Worm (Caenorhabditis elegans) whole organism, L2 larva: Measurements from ENCODE around the gene W02B12.13.

Experiments
- C34F6.9 ChIP-seq: fragments of 150-350 bp; optimal IDR thresholded peaks from 2 replicates; lab custom pipeline; 2014; ENCODE audit warnings: missing biosample characterization, missing genetic modification characterization
- F13H6.1 ChIP-seq: sonication (generic microtip); optimal IDR thresholded peaks from 2 replicates; lab custom pipeline; 2016; ENCODE audit warnings: missing genetic modification characterization, missing compliant biosample characterization
- R02D3.7 ChIP-seq: fragments of 150-350 bp; optimal IDR thresholded peaks from 2 replicates; lab custom pipeline; 2014; ENCODE audit warnings: missing biosample characterization, missing genetic modification characterization
- Y55F3AM.14 ChIP-seq: fragments of 200-800 bp; sonication (Bioruptor generic); optimal IDR thresholded peaks from 2 replicates; lab custom pipeline; 2018; ENCODE audit warnings: mild to moderate bottlenecking, missing genetic modification characterization, missing compliant biosample characterization
- ZK546.5 ChIP-seq: sonication (generic microtip); optimal IDR thresholded peaks from 2 replicates; lab custom pipeline; 2017; ENCODE audit warnings: missing biosample characterization, missing genetic modification characterization
- alr-1 ChIP-seq: fragments of 150-350 bp; optimal IDR thresholded peaks from 2 replicates; lab custom pipeline; 2014; ENCODE audit warnings: missing biosample characterization, missing genetic modification characterization
- aly-2 ChIP-seq: fragments of 150-350 bp; optimal IDR thresholded peaks from 2 replicates; lab custom pipeline; 2014; ENCODE audit warnings: missing biosample characterization, missing genetic modification characterization
- ama-1 ChIP-seq: fragments of 150-350 bp; optimal IDR thresholded peaks from 2 replicates; lab custom pipeline; 2018; ENCODE audit warnings: inconsistent platforms
- blmp-1 ChIP-seq: sonication (generic microtip); optimal IDR thresholded peaks from 2 replicates; lab custom pipeline; 2017; ENCODE audit warnings: missing genetic modification characterization, mild to moderate bottlenecking, missing compliant biosample characterization, antibody characterized with exemption, moderate library complexity; ENCODE audit not compliant: insufficient read depth
- ceh-16 ChIP-seq: fragments of 150-350 bp; optimal IDR thresholded peaks from 2 replicates; lab custom pipeline; 2014; ENCODE audit warnings: missing biosample characterization, missing genetic modification characterization
- ceh-82 ChIP-seq: fragments of 150-350 bp; optimal IDR thresholded peaks from 2 replicates; lab custom pipeline; 2014; ENCODE audit warnings: missing biosample characterization, missing genetic modification characterization
- crh-2 ChIP-seq: sonication (generic microtip); optimal IDR thresholded peaks from 2 replicates; lab custom pipeline; 2017; ENCODE audit warnings: missing biosample characterization, missing genetic modification characterization
- dmd-4 ChIP-seq: sonication (generic microtip); optimal IDR thresholded peaks from 2 replicates; lab custom pipeline; 2017; ENCODE audit warnings: missing biosample characterization, missing genetic modification characterization
- egl-27 ChIP-seq: sonication (generic microtip); optimal IDR thresholded peaks from 3 replicates; lab custom pipeline; 2017; ENCODE audit warnings: missing biosample characterization, missing genetic modification reagents, missing genetic modification characterization
- elt-1 ChIP-seq: fragments of 150-350 bp; optimal IDR thresholded peaks from 2 replicates; lab custom pipeline; 2014; ENCODE audit warnings: missing biosample characterization, missing genetic modification characterization
- elt-3 ChIP-seq: sonication (generic microtip); optimal IDR thresholded peaks from 2 replicates; lab custom pipeline; 2017; ENCODE audit warnings: missing biosample characterization, missing genetic modification characterization
- fos-1 ChIP-seq: fragments of 150-350 bp; optimal IDR thresholded peaks from 2 replicates; lab custom pipeline; 2014; ENCODE audit warnings: missing biosample characterization, missing genetic modification characterization
- gmeb-1 ChIP-seq: fragments of 150-350 bp; optimal IDR thresholded peaks from 2 replicates; lab custom pipeline; 2014; ENCODE audit warnings: missing biosample characterization, missing genetic modification characterization
- lin-11 ChIP-seq: fragments of 150-350 bp; sonication (generic microtip); optimal IDR thresholded peaks from 2 replicates; lab custom pipeline; 2014; ENCODE audit warnings: missing biosample characterization, missing genetic modification characterization, inconsistent platforms, mixed read lengths
- lin-13 ChIP-seq: fragments of 150-350 bp; optimal IDR thresholded peaks from 2 replicates; lab custom pipeline; 2014; ENCODE audit warnings: missing biosample characterization, missing genetic modification reagents, missing genetic modification characterization
- lin-39 ChIP-seq: fragments of 150-350 bp; optimal IDR thresholded peaks from 2 replicates; lab custom pipeline; 2014; ENCODE audit warnings: missing biosample characterization, missing genetic modification reagents, missing genetic modification characterization
- lsy-2 ChIP-seq, 2 experiments: fragments of 150-350 bp in 1 of 2; sonication (generic microtip) in 1 of 2; optimal IDR thresholded peaks; 2 replicates each; lab custom pipeline; 2014 to 2017; ENCODE audit warnings: missing biosample characterization in 2 of 2, missing genetic modification characterization in 2 of 2
- mab-5 ChIP-seq: fragments of 150-350 bp; optimal IDR thresholded peaks from 2 replicates; lab custom pipeline; 2014; ENCODE audit warnings: missing biosample characterization, missing genetic modification characterization
- mbf-1 ChIP-seq: sonication (generic microtip); optimal IDR thresholded peaks from 2 replicates; lab custom pipeline; 2017; ENCODE audit warnings: missing biosample characterization, missing genetic modification characterization
- mdl-1 ChIP-seq, 2 experiments: fragments of 150-350 bp in 1 of 2; sonication (generic microtip) in 1 of 2; optimal IDR thresholded peaks; 2 replicates each; lab custom pipeline; 2017; ENCODE audit warnings: missing biosample characterization in 2 of 2, missing genetic modification characterization in 2 of 2
- nhr-10 ChIP-seq: sonication (generic microtip); optimal IDR thresholded peaks from 2 replicates; lab custom pipeline; 2017; ENCODE audit warnings: missing biosample characterization, missing genetic modification characterization
- nhr-11 ChIP-seq: fragments of 150-350 bp; optimal IDR thresholded peaks from 2 replicates; lab custom pipeline; 2014; ENCODE audit warnings: missing biosample characterization, missing genetic modification characterization
- nhr-12 ChIP-seq: fragments of 150-350 bp; optimal IDR thresholded peaks from 2 replicates; lab custom pipeline; 2014; ENCODE audit warnings: missing biosample characterization, missing genetic modification characterization
- nhr-129 ChIP-seq: fragments of 150-350 bp; optimal IDR thresholded peaks from 2 replicates; lab custom pipeline; 2014; ENCODE audit warnings: missing biosample characterization, missing genetic modification characterization
- nhr-21 ChIP-seq: fragments of 150-350 bp; optimal IDR thresholded peaks from 2 replicates; lab custom pipeline; 2014; ENCODE audit warnings: missing biosample characterization, missing genetic modification characterization
- nhr-23 ChIP-seq: fragments of 150-350 bp; optimal IDR thresholded peaks from 2 replicates; lab custom pipeline; 2014; ENCODE audit warnings: missing biosample characterization, missing genetic modification reagents, missing genetic modification characterization
- nhr-237 ChIP-seq: fragments of 150-350 bp; optimal IDR thresholded peaks from 2 replicates; lab custom pipeline; 2014; ENCODE audit warnings: missing biosample characterization, missing genetic modification characterization
- nhr-25 ChIP-seq: fragments of 150-350 bp; sonication (generic microtip); optimal IDR thresholded peaks from 3 replicates; lab custom pipeline; 2014; ENCODE audit warnings: missing biosample characterization, missing genetic modification characterization
- nhr-6 ChIP-seq: fragments of 150-350 bp; optimal IDR thresholded peaks from 2 replicates; lab custom pipeline; 2014; ENCODE audit warnings: missing biosample characterization, missing genetic modification characterization
- nhr-77 ChIP-seq: fragments of 150-350 bp; optimal IDR thresholded peaks from 2 replicates; lab custom pipeline; 2014; ENCODE audit warnings: missing biosample characterization, missing genetic modification characterization
- peb-1 ChIP-seq: fragments of 150-350 bp; optimal IDR thresholded peaks from 2 replicates; lab custom pipeline; 2014; ENCODE audit warnings: missing biosample characterization, missing genetic modification characterization
- sem-4 ChIP-seq: fragments of 150-350 bp; optimal IDR thresholded peaks from 2 replicates; lab custom pipeline; 2014; ENCODE audit warnings: missing biosample characterization, missing genetic modification reagents, missing genetic modification characterization
- skn-1 ChIP-seq: sonication (generic microtip); optimal IDR thresholded peaks from 2 replicates; lab custom pipeline; 2017; ENCODE audit warnings: missing biosample characterization, missing genetic modification characterization
- sma-3 ChIP-seq: sonication (generic microtip); optimal IDR thresholded peaks from 2 replicates; lab custom pipeline; 2016; ENCODE audit warnings: missing genetic modification reagents, missing genetic modification characterization, missing compliant biosample characterization
- sma-9 ChIP-seq, 2 experiments: fragments of 150-350 bp in 1 of 2; sonication (generic microtip) in 1 of 2; optimal IDR thresholded peaks; 2 replicates each; lab custom pipeline; 2014 to 2016; ENCODE audit warnings: missing genetic modification characterization in 2 of 2, mild to moderate bottlenecking in 1 of 2, missing biosample characterization in 1 of 2, missing compliant biosample characterization in 1 of 2, missing genetic modification reagents in 1 of 2, moderate library complexity in 1 of 2
- unc-39 ChIP-seq: fragments of 150-350 bp; optimal IDR thresholded peaks from 2 replicates; lab custom pipeline; 2014; ENCODE audit warnings: missing biosample characterization, missing genetic modification characterization
- unc-55 ChIP-seq: fragments of 150-350 bp; sonication (generic microtip); optimal IDR thresholded peaks from 3 replicates; lab custom pipeline; 2014; ENCODE audit warnings: missing biosample characterization, missing genetic modification reagents, missing genetic modification characterization
- unc-62 ChIP-seq: fragments of 150-350 bp; optimal IDR thresholded peaks from 2 replicates; lab custom pipeline; 2014; ENCODE audit warnings: missing biosample characterization, missing genetic modification reagents, missing genetic modification characterization
- zag-1 ChIP-seq: fragments of 150-350 bp; optimal IDR thresholded peaks from 2 replicates; lab custom pipeline; 2014; ENCODE audit warnings: missing biosample characterization, missing genetic modification characterization
- ztf-1 ChIP-seq: fragments of 200-800 bp; sonication (Bioruptor generic); conservative IDR thresholded peaks from 2 replicates; pipeline ENCODE4 v1.3.6; 2022; ENCODE audit warnings: missing genetic modification characterization, missing compliant biosample characterization
- ztf-11 ChIP-seq: sonication (generic microtip); optimal IDR thresholded peaks from 2 replicates; lab custom pipeline; 2017; ENCODE audit warnings: missing biosample characterization, missing genetic modification characterization
- ztf-4 ChIP-seq: fragments of 150-350 bp; optimal IDR thresholded peaks from 2 replicates; lab custom pipeline; 2014; ENCODE audit warnings: missing biosample characterization, missing genetic modification characterization

Gene W02B12.13

DNA sequence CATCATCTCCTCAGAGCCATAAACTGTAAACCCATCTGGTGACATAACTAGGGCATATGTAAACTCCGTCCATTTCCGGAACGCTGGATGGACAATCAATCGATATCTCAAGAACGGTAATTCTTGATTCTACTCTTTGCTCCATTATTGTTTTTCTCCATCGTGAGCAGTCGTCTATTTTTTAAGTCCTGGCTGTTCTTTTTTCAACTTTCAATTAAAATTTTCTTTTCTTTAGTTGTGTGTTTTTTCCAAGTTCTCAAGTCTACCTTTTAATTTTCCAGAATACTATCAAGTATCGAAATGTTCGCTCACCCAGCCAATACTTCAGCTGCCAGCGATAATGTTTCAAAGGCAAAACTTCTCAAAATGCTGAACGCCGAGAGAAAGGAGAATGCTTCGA lies 11.1 kb upstream of the W02B12.13 start, which contains the start of gene C05D12.5:
Gene C05D12.5, plus strand, starts transcription at position 301 of the 400 bp plus-strand sequence.
- TF ChIP-seq lsy-2 (tag; optimal IDR thresholded peaks at IDR 0.05; lab: Kevin White, UChicago): no peak
- TF ChIP-seq nhr-23 (tag; lab: Kevin White, UChicago): no peak
- TF ChIP-seq sma-3: no peak
- no peak for TF ChIP-seq elt-3 (tag; lab: Kevin White, UChicago)
- TF ChIP-seq nhr-129: no peak
- TF ChIP-seq crh-2 (tag; lab: Kevin White, UChicago): no peak
- no peak for TF ChIP-seq nhr-10 (tag; lab: Kevin White, UChicago)
- TF ChIP-seq mdl-1 (tag; optimal IDR thresholded peaks at IDR 0.05; lab: Kevin White, UChicago): no peak
- no peak for TF ChIP-seq ceh-82 (tag; lab: Kevin White, UChicago)
- no peak for TF ChIP-seq ceh-16 (tag; lab: Kevin White, UChicago)
- TF ChIP-seq C34F6.9 (tag; lab: Kevin White, UChicago): no peak
- no peak for TF ChIP-seq blmp-1 (tag; lab: Kevin White, UChicago)
- TF ChIP-seq F13H6.1 (tag; lab: Kevin White, UChicago): no peak
- TF ChIP-seq ztf-4 (tag; lab: Kevin White, UChicago): no peak
- TF ChIP-seq sma-9 (GFP tag; optimal IDR thresholded peaks at IDR 0.05; lab: Kevin White, UChicago): no peak
- TF ChIP-seq sma-9 (tag; optimal IDR thresholded peaks at IDR 0.05; lab: Kevin White, UChicago): no peak

ce11 chrII:11438417-11438816 lies 6.7 kb upstream of the W02B12.13 start, which contains the start of gene vha-6:
TSS of gene vha-6 (minus strand) at chrII:11438452.
- TF ChIP-seq unc-62 (no peak), sem-4 (no peak), crh-2 (tag; lab: Kevin White, UChicago) (peak; percentile 39), ceh-82 (tag; lab: Kevin White, UChicago) (no peak), fos-1 (tag; lab: Kevin White, UChicago) (peak; percentile 52)

- TF ChIP-seq crh-2 (tag; lab: Kevin White, UChicago) (no peak), elt-1 (tag; lab: Kevin White, UChicago) (no peak), lin-39 (tag; lab: Kevin White, UChicago) (no peak), gmeb-1 (tag; lab: Kevin White, UChicago) (peak; percentile 81), ama-1 (lab: Kevin White, UChicago) (no peak), mbf-1 (tag; lab: Kevin White, UChicago) (no peak), nhr-25 (tag; lab: Kevin White, UChicago) (no peak), Y55F3AM.14 (no peak), unc-55 (GFP tag; lab: Kevin White, UChicago) (peak; percentile 78), nhr-10 (tag; lab: Kevin White, UChicago) (no peak), nhr-129 (peak; percentile 51), elt-3 (tag; lab: Kevin White, UChicago) (no peak), lin-11 (tag; lab: Kevin White, UChicago) (no peak), C34F6.9 (tag; lab: Kevin White, UChicago) (peak; percentile 72), F13H6.1 (tag; lab: Kevin White, UChicago) (no peak), ZK546.5 (tag; lab: Kevin White, UChicago) (no peak), unc-39 (tag; lab: Kevin White, UChicago) (no peak), peb-1 (no peak), ceh-82 (tag; lab: Kevin White, UChicago) (no peak), fos-1 (tag; lab: Kevin White, UChicago) (no peak), blmp-1 (tag; lab: Kevin White, UChicago) (peak; percentile 8), nhr-12 (no peak), ceh-16 (tag; lab: Kevin White, UChicago) (no peak), sma-9 (GFP tag; optimal IDR thresholded peaks at IDR 0.05; lab: Kevin White, UChicago) (peak; percentile 33), sma-9 (tag; optimal IDR thresholded peaks at IDR 0.05; lab: Kevin White, UChicago) (no peak), nhr-23 (tag; lab: Kevin White, UChicago) (no peak), sem-4 (no peak), mab-5 (tag; lab: Kevin White, UChicago) (no peak), ztf-11 (tag; lab: Kevin White, UChicago) (no peak), lin-13 (GFP tag; lab: Kevin White, UChicago) (peak; percentile 22), alr-1 (tag; lab: Kevin White, UChicago) (no peak), lsy-2 (tag; optimal IDR thresholded peaks at IDR 0.05; lab: Kevin White, UChicago) (peak; percentile 34 to 72), nhr-237 (tag; lab: Kevin White, UChicago) (no peak), egl-27 (tag; lab: Kevin White, UChicago) (no peak), nhr-6 (no peak), zag-1 (no peak), nhr-21 (no peak), skn-1 (tag; lab: Kevin White, UChicago) (no peak), R02D3.7 (peak; percentile 73), ztf-4 (tag; lab: Kevin White, UChicago) (no peak), sma-3 (no peak), unc-62 (no peak), aly-2 (tag; lab: Kevin White, UChicago) (no peak), nhr-77 (tag; lab: Kevin White, UChicago) (no peak), nhr-11 (no peak), mdl-1 (tag; optimal IDR thresholded peaks at IDR 0.05; lab: Kevin White, UChicago) (no peak), dmd-4 (no peak), ztf-1 (no peak)
Observed at ce11 chrII:11440265-11440664, 4.8 kb upstream of the W02B12.13 start, which contains the start of gene VW02B12L.2. TSS of gene VW02B12L.2 (minus strand) at chrII:11440329.
